Worm (Caenorhabditis elegans): ENCODE data around the gene srw-141.

Gene srw-141

DNA sequence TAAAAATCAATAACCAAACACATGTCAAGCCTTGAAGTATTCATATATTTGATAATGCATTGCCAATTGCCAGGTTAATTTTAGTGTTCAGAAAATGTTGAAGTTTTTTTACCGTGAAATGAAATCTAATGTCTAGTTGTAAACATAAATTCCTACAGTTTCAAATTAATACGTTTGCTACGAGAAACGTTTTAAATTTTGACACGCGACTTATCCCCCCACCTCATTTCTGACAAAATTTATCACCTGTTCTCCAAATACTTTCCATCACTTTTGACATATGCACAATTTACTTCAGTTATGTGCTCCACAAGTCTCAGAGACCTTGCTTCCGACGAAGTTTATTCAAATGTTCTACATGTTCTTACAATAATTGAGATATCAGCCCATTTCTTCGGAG, 24.4 kb downstream of the srw-141 start, which contains the start of gene srh-146:
Gene srh-146 (plus strand): TSS at position 301 of the 400 bp plus-strand sequence.
- TF ChIP-seq aly-1 (tag; optimal IDR thresholded peaks at IDR 0.05) (no peak), ets-7 (tag; optimal IDR thresholded peaks at IDR 0.05) (no peak), hmg-4 (GFP tag; optimal IDR thresholded peaks at IDR 0.05) (no peak), ceh-36 (tag; optimal IDR thresholded peaks at IDR 0.05) (no peak), ceh-13 (GFP tag; optimal IDR thresholded peaks at IDR 0.05) (no peak), B0310.2 (tag; optimal IDR thresholded peaks at IDR 0.05) (no peak), ama-1 (optimal IDR thresholded peaks at IDR 0.05) (no peak), F13C5.2 (tag; optimal IDR thresholded peaks at IDR 0.05) (no peak), tbx-11 (GFP tag; IDR thresholded peaks at IDR 0.05) (no peak), hnd-1 (tag; optimal IDR thresholded peaks at IDR 0.05) (no peak), flt-1 (GFP tag; IDR thresholded peaks at IDR 0.05) (no peak), sea-1 (GFP tag; conservative IDR thresholded peaks at IDR 0.05) (no peak)

DNA sequence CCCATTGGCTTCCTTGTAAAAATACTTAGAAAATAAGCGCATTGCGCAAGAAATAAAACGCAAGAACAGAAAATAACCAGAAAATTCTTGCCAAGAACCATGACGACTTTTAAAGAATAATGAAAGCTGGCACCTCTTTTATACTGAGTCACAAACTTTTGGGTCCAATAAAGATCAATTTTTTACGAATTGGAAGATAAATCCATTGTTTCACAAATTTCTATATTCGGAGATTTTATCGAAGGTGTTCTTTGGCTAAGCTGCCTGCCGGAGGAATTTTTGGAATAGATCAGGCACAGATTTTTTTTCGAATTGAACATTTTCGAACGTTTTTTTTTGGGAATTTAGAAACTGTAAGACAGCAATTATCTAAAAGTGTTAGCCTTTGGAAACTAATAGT, 25.5 kb downstream of the srw-141 start, which contains the start of gene C31B8.9:
Gene C31B8.9 (minus strand): TSS at position 101 of the 400 bp plus-strand sequence.
- no peak for TF ChIP-seq ets-7 (tag; optimal IDR thresholded peaks at IDR 0.05)
- TF ChIP-seq tbx-11 (GFP tag; IDR thresholded peaks at IDR 0.05) = no peak
- no peak for TF ChIP-seq ceh-36 (tag; optimal IDR thresholded peaks at IDR 0.05)
- TF ChIP-seq B0310.2 (tag; optimal IDR thresholded peaks at IDR 0.05) = no peak
- no peak for TF ChIP-seq tbx-37 (GFP tag; conservative IDR thresholded peaks at IDR 0.05)
- no peak for TF ChIP-seq hnd-1 (tag; optimal IDR thresholded peaks at IDR 0.05)
- TF ChIP-seq sea-1 (GFP tag; conservative IDR thresholded peaks at IDR 0.05) = no peak
- TF ChIP-seq tra-4 (tag; optimal IDR thresholded peaks at IDR 0.05) = no peak
- no peak for TF ChIP-seq hmbx-1 (tag; optimal IDR thresholded peaks at IDR 0.05)
- no peak for TF ChIP-seq F13C5.2 (tag; optimal IDR thresholded peaks at IDR 0.05)
- TF ChIP-seq pes-1 (GFP tag; IDR thresholded peaks at IDR 0.05) = no peak
- no peak for TF ChIP-seq ama-1 (optimal IDR thresholded peaks at IDR 0.05)
- no peak for TF ChIP-seq ceh-13 (GFP tag; optimal IDR thresholded peaks at IDR 0.05)
- no peak for TF ChIP-seq hmg-4 (GFP tag; optimal IDR thresholded peaks at IDR 0.05)
- TF ChIP-seq aly-1 (tag; optimal IDR thresholded peaks at IDR 0.05) = no peak
- no peak for TF ChIP-seq flt-1 (GFP tag; IDR thresholded peaks at IDR 0.05)

DNA sequence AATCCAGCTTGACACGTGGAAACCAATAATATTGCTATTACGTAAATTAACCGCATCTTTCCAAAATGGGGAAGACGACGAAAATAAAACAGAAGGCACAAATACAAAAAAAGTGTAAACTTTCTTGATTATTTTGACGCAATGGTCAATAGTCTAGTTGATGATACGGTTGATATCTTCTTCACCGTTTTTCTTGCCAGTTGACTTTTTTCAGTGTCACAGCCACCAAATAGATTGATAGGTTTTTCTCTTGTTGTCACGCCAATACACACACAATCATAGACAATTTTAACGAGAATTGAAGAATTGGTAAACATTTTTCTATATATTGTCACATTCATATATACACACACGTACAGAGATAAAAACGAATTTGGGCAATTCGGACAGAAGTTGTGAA, 28.9 kb downstream of the srw-141 start, which contains the start of gene zmp-3:
Gene zmp-3 (minus strand): TSS at position 101 of the 400 bp plus-strand sequence.
- TF ChIP-seq hnd-1 (tag; optimal IDR thresholded peaks at IDR 0.05) (no peak), ama-1 (optimal IDR thresholded peaks at IDR 0.05) (no peak), tbx-11 (GFP tag; IDR thresholded peaks at IDR 0.05) (no peak), ets-7 (tag; optimal IDR thresholded peaks at IDR 0.05) (no peak), hmg-4 (GFP tag; optimal IDR thresholded peaks at IDR 0.05) (no peak), pes-1 (GFP tag; IDR thresholded peaks at IDR 0.05) (no peak), scrt-1 (GFP tag; IDR thresholded peaks at IDR 0.05) (no peak), B0310.2 (tag; optimal IDR thresholded peaks at IDR 0.05) (no peak), ceh-36 (tag; optimal IDR thresholded peaks at IDR 0.05) (no peak), tbx-37 (GFP tag; conservative IDR thresholded peaks at IDR 0.05) (no peak), ceh-13 (GFP tag; optimal IDR thresholded peaks at IDR 0.05) (no peak), hmbx-1 (tag; optimal IDR thresholded peaks at IDR 0.05) (no peak), sea-1 (GFP tag; conservative IDR thresholded peaks at IDR 0.05) (no peak), F13C5.2 (tag; optimal IDR thresholded peaks at IDR 0.05) (no peak), flt-1 (GFP tag; IDR thresholded peaks at IDR 0.05) (no peak), tra-4 (tag; optimal IDR thresholded peaks at IDR 0.05) (no peak), aly-1 (tag; optimal IDR thresholded peaks at IDR 0.05) (no peak)

DNA sequence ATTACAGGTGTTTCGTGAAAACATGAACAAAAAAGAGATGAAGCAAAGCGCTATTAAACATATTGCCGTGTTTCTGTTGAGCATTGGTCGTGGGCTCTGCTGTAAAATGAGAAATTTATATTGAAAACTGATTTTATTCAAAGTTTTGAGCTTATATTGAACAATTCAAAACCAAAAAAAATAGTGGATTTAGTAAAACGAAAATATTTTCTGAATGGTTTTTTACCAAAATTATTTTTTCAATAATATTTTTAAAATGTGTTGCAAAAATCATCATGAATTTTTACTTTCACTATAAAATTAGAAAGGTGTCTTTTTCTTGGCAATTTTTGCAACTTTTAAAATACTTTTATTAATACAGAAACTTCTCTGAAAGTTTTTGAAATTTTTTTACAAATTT, 35.2 kb downstream of the srw-141 start, which contains the start of gene C31B8.7:
Gene C31B8.7 (minus strand): TSS at position 101 of the 400 bp plus-strand sequence.
- TF ChIP-seq ceh-36 (tag; optimal IDR thresholded peaks at IDR 0.05) (no peak), pes-1 (GFP tag; IDR thresholded peaks at IDR 0.05) (no peak), F13C5.2 (tag; optimal IDR thresholded peaks at IDR 0.05) (no peak)

DNA sequence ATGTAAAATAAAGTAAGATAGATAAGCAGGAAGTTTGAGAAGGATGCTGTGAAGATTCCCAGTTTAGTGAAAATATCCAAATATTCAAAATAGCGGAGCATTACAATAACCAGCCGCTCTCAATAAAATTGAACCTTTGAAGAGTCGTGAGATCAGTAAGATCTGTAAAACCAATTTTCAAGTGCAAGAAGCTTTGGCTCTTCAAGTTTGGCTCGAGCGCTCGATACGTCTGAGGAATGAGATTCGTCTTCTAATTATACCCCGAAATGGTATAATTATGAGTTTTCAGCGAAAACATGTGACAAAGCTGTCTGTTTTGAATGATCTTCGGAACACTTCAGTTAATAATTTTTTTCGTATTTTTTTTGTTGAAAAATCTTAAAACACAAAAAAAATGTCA, 38.5 kb downstream of the srw-141 start, which contains the start of gene str-46:
Gene str-46 (minus strand): TSS at position 101 of the 400 bp plus-strand sequence.
- no peak for TF ChIP-seq ama-1 (optimal IDR thresholded peaks at IDR 0.05)
- no peak for TF ChIP-seq scrt-1 (GFP tag; IDR thresholded peaks at IDR 0.05)
- no peak for TF ChIP-seq ceh-13 (GFP tag; optimal IDR thresholded peaks at IDR 0.05)
- TF ChIP-seq sea-1 (GFP tag; conservative IDR thresholded peaks at IDR 0.05) = no peak
- no peak for TF ChIP-seq F13C5.2 (tag; optimal IDR thresholded peaks at IDR 0.05)
- TF ChIP-seq tbx-37 (GFP tag; conservative IDR thresholded peaks at IDR 0.05) = no peak
- no peak for TF ChIP-seq tbx-11 (GFP tag; IDR thresholded peaks at IDR 0.05)
- no peak for TF ChIP-seq ceh-36 (tag; optimal IDR thresholded peaks at IDR 0.05)
- TF ChIP-seq B0310.2 (tag; optimal IDR thresholded peaks at IDR 0.05) = no peak
- TF ChIP-seq aly-1 (tag; optimal IDR thresholded peaks at IDR 0.05) = no peak
- TF ChIP-seq hmg-4 (GFP tag; optimal IDR thresholded peaks at IDR 0.05) = no peak
- no peak for TF ChIP-seq flt-1 (GFP tag; IDR thresholded peaks at IDR 0.05)
- TF ChIP-seq ets-7 (tag; optimal IDR thresholded peaks at IDR 0.05) = no peak
- no peak for TF ChIP-seq hmbx-1 (tag; optimal IDR thresholded peaks at IDR 0.05)
- no peak for TF ChIP-seq hnd-1 (tag; optimal IDR thresholded peaks at IDR 0.05)
- TF ChIP-seq pes-1 (GFP tag; IDR thresholded peaks at IDR 0.05) = no peak

DNA sequence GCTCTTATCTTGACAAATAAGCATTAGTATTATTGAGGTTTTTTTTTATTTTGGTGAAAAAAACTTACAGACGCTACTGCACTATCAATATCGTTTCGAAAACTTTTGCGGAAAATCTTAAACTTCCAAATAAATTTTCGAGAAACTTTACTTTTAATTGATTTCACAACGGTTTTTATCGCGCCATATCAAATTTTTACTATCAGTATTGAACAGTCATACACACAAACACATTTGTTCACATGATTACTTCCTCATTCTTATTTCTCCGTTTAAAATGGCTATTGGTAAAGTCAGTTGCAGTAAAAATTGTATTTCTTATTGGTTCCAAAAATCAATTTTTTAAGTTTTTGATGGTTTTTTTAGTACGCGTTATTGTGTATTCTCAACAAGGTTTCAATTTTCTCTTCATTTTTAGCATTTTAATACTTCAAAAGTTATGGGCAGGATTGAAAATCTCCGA, 42.2 kb downstream of the srw-141 start, which contains the start of gene pals-32:
Gene pals-32 (plus strand): TSS at position 413 of the 463 bp plus-strand sequence.
- TF ChIP-seq B0310.2 (tag; optimal IDR thresholded peaks at IDR 0.05) (no peak), ceh-36 (tag; optimal IDR thresholded peaks at IDR 0.05) (no peak), pes-1 (GFP tag; IDR thresholded peaks at IDR 0.05) (no peak), tbx-11 (GFP tag; IDR thresholded peaks at IDR 0.05) (no peak), hmg-4 (GFP tag; optimal IDR thresholded peaks at IDR 0.05) (no peak), ets-7 (tag; optimal IDR thresholded peaks at IDR 0.05) (no peak), ceh-13 (GFP tag; optimal IDR thresholded peaks at IDR 0.05) (no peak), flt-1 (GFP tag; IDR thresholded peaks at IDR 0.05) (no peak), hnd-1 (tag; optimal IDR thresholded peaks at IDR 0.05) (no peak), tra-4 (tag; optimal IDR thresholded peaks at IDR 0.05) (no peak)

DNA sequence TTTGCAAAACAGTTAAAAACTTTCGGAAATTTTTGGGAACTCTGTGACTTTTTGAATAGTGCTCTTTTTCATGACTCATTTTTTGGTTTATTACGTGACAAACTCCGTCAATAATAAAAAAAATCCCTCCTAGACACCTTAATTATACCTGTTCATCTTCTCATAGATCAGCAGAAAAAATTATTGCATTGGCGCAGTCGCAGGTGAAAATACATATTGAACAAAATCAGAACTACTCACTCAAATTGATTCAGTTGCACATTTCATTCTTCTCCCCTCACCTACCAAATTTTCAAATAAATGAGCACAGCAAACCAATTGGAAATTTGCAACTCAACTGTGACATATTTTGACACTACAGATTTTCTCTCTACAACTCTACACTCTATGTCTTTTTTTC, 45.4 kb downstream of the srw-141 start, which contains the start of gene srh-127:
Gene srh-127 (plus strand): TSS at position 301 of the 400 bp plus-strand sequence.
- TF ChIP-seq ceh-36 (tag; optimal IDR thresholded peaks at IDR 0.05) = no peak
- TF ChIP-seq tbx-37 (GFP tag; conservative IDR thresholded peaks at IDR 0.05) = no peak
- no peak for TF ChIP-seq hmbx-1 (tag; optimal IDR thresholded peaks at IDR 0.05)
- no peak for TF ChIP-seq pes-1 (GFP tag; IDR thresholded peaks at IDR 0.05)
- TF ChIP-seq flt-1 (GFP tag; IDR thresholded peaks at IDR 0.05) = no peak
- TF ChIP-seq sea-1 (GFP tag; conservative IDR thresholded peaks at IDR 0.05) = no peak
